Worm (Caenorhabditis elegans) whole organism, L2 larva: ENCODE data around the gene sek-4.

ENCODE experiments used
- Y55F3AM.14 ChIP-seq: fragments of 200-800 bp; sonication (Bioruptor generic); optimal IDR thresholded peaks from 2 replicates; lab custom pipeline; 2018; ENCODE audit warnings: mild to moderate bottlenecking, missing genetic modification characterization, missing compliant biosample characterization
- ZK546.5 ChIP-seq: sonication (generic microtip); optimal IDR thresholded peaks from 2 replicates; lab custom pipeline; 2017; ENCODE audit warnings: missing biosample characterization, missing genetic modification characterization
- ceh-16 ChIP-seq: fragments of 150-350 bp; optimal IDR thresholded peaks from 2 replicates; lab custom pipeline; 2014; ENCODE audit warnings: missing biosample characterization, missing genetic modification characterization
- lin-13 ChIP-seq: fragments of 150-350 bp; optimal IDR thresholded peaks from 2 replicates; lab custom pipeline; 2014; ENCODE audit warnings: missing biosample characterization, missing genetic modification reagents, missing genetic modification characterization
- lin-39 ChIP-seq: fragments of 150-350 bp; optimal IDR thresholded peaks from 2 replicates; lab custom pipeline; 2014; ENCODE audit warnings: missing biosample characterization, missing genetic modification reagents, missing genetic modification characterization
- mab-5 ChIP-seq: fragments of 150-350 bp; optimal IDR thresholded peaks from 2 replicates; lab custom pipeline; 2014; ENCODE audit warnings: missing biosample characterization, missing genetic modification characterization
- mdl-1 ChIP-seq, 2 experiments: fragments of 150-350 bp in 1 of 2; sonication (generic microtip) in 1 of 2; optimal IDR thresholded peaks; 2 replicates each; lab custom pipeline; 2017; ENCODE audit warnings: missing biosample characterization in 2 of 2, missing genetic modification characterization in 2 of 2
- nhr-11 ChIP-seq: fragments of 150-350 bp; optimal IDR thresholded peaks from 2 replicates; lab custom pipeline; 2014; ENCODE audit warnings: missing biosample characterization, missing genetic modification characterization
- nhr-23 ChIP-seq: fragments of 150-350 bp; optimal IDR thresholded peaks from 2 replicates; lab custom pipeline; 2014; ENCODE audit warnings: missing biosample characterization, missing genetic modification reagents, missing genetic modification characterization
- nhr-237 ChIP-seq: fragments of 150-350 bp; optimal IDR thresholded peaks from 2 replicates; lab custom pipeline; 2014; ENCODE audit warnings: missing biosample characterization, missing genetic modification characterization
- nhr-6 ChIP-seq: fragments of 150-350 bp; optimal IDR thresholded peaks from 2 replicates; lab custom pipeline; 2014; ENCODE audit warnings: missing biosample characterization, missing genetic modification characterization
- nhr-77 ChIP-seq: fragments of 150-350 bp; optimal IDR thresholded peaks from 2 replicates; lab custom pipeline; 2014; ENCODE audit warnings: missing biosample characterization, missing genetic modification characterization
- unc-62 ChIP-seq: fragments of 150-350 bp; optimal IDR thresholded peaks from 2 replicates; lab custom pipeline; 2014; ENCODE audit warnings: missing biosample characterization, missing genetic modification reagents, missing genetic modification characterization

- TF ChIP-seq mdl-1 (tag; optimal IDR thresholded peaks at IDR 0.05; lab: Kevin White, UChicago) (no peak), ZK546.5 (no peak), unc-62 (no peak), nhr-6 (tag; lab: Kevin White, UChicago) (no peak), lin-13 (GFP tag; lab: Kevin White, UChicago) (no peak), nhr-77 (tag; lab: Kevin White, UChicago) (no peak), mab-5 (tag; lab: Kevin White, UChicago) (no peak), Y55F3AM.14 (no peak), nhr-237 (tag; lab: Kevin White, UChicago) (no peak), nhr-23 (tag; lab: Kevin White, UChicago) (no peak), nhr-11 (tag; lab: Kevin White, UChicago) (no peak), lin-39 (tag; lab: Kevin White, UChicago) (no peak), ceh-16 (no peak)
Measured at ce11 chrX:5413510-5413909, 38.7 kb downstream of the sek-4 start, which contains the start of gene pks-1.
